Fruit fly (Drosophila melanogaster) whole organism, embryonic: ENCODE measurements around the gene Obp99b.
A peak's percentile ranks its signal among the peaks of the same experiment; 100 is the strongest.

Experiments
- Ada2b ChIP-seq: fragments of 200-800 bp; sonication (Bioruptor generic); IDR thresholded peaks from 2 replicates; pipeline ENCODE4 v1.3.6; 2022; ENCODE audit warnings: missing biosample characterization, missing genetic modification characterization
- BtbVII ChIP-seq: fragments of 200-800 bp; sonication (Bioruptor generic); optimal IDR thresholded peaks from 3 replicates; lab custom pipeline; 2017; ENCODE audit warnings: missing biosample characterization, mild to moderate bottlenecking, missing genetic modification characterization
- C15 ChIP-seq: fragments of 200-800 bp; sonication (Bioruptor generic); IDR thresholded peaks from 3 replicates; pipeline ENCODE4 v1.3.6; 2022; ENCODE audit warnings: missing biosample characterization, missing genetic modification characterization
- CG10543 ChIP-seq: fragments of 200-800 bp; sonication (Bioruptor generic); optimal IDR thresholded peaks from 3 replicates; lab custom pipeline; 2017; ENCODE audit warnings: missing biosample characterization, mild to moderate bottlenecking, missing genetic modification characterization, moderate library complexity
- CG12391 ChIP-seq: fragments of 200-800 bp; sonication (Bioruptor generic); optimal IDR thresholded peaks from 3 replicates; lab custom pipeline; 2018; ENCODE audit warnings: missing biosample characterization, mild to moderate bottlenecking, missing genetic modification characterization, moderate library complexity
- CG12942 ChIP-seq: fragments of 200-800 bp; sonication (Bioruptor generic); optimal IDR thresholded peaks from 3 replicates; lab custom pipeline; 2016; ENCODE audit warnings: missing biosample characterization, missing genetic modification characterization
- CG14860 ChIP-seq: fragments of 200-800 bp; sonication (Bioruptor generic); IDR thresholded peaks from 3 replicates; pipeline ENCODE4 v1.3.6; 2022; ENCODE audit warnings: missing biosample characterization, missing genetic modification characterization; ENCODE audit not compliant: partially characterized antibody
- CG15011 ChIP-seq: fragments of 200-800 bp; sonication (Bioruptor generic); optimal IDR thresholded peaks from 3 replicates; lab custom pipeline; 2018; ENCODE audit warnings: missing biosample characterization, mild to moderate bottlenecking, missing genetic modification characterization
- CG17612 ChIP-seq: fragments of 200-800 bp; sonication (Bioruptor generic); IDR thresholded peaks from 2 replicates; pipeline ENCODE4 v1.3.6; 2022; ENCODE audit warnings: missing biosample characterization, missing genetic modification characterization
- CG2199 ChIP-seq: fragments of 200-800 bp; sonication (Bioruptor generic); IDR thresholded peaks from 3 replicates; pipeline ENCODE4 v1.3.6; 2022; ENCODE audit warnings: missing biosample characterization, missing genetic modification characterization
- CG30403 ChIP-seq: fragments of 200-800 bp; sonication (Bioruptor generic); optimal IDR thresholded peaks from 3 replicates; lab custom pipeline; 2016; ENCODE audit warnings: missing biosample characterization, missing genetic modification characterization
- CG34422 ChIP-seq: fragments of 200-800 bp; sonication (Bioruptor generic); IDR thresholded peaks from 3 replicates; pipeline ENCODE4 v1.3.6; 2022; ENCODE audit warnings: missing biosample characterization, missing genetic modification characterization
- CG3847 ChIP-seq: fragments of 200-800 bp; sonication (Bioruptor generic); IDR thresholded peaks from 2 replicates; pipeline ENCODE4 v1.3.6; 2022; ENCODE audit warnings: missing biosample characterization, missing genetic modification characterization
- CG42726 ChIP-seq: fragments of 200-800 bp; sonication (Bioruptor generic); IDR thresholded peaks from 2 replicates; pipeline ENCODE4 v1.3.6; 2022; ENCODE audit warnings: missing biosample characterization, missing genetic modification characterization; ENCODE audit not compliant: partially characterized antibody
- CG4282 ChIP-seq: fragments of 200-800 bp; sonication (Bioruptor generic); optimal IDR thresholded peaks from 2 replicates; lab custom pipeline; 2016; ENCODE audit warnings: missing biosample characterization, missing genetic modification characterization
- CG4360 ChIP-seq: fragments of 200-800 bp; sonication (Bioruptor generic); IDR thresholded peaks from 2 replicates; pipeline ENCODE4 v1.3.6; 2022; ENCODE audit warnings: missing biosample characterization, missing genetic modification characterization
- CG4730 ChIP-seq: fragments of 200-800 bp; sonication (Bioruptor generic); IDR thresholded peaks from 2 replicates; pipeline ENCODE4 v1.3.6; 2022; ENCODE audit warnings: missing biosample characterization, missing genetic modification characterization
- CG7372 ChIP-seq: fragments of 200-800 bp; sonication (Bioruptor generic); IDR thresholded peaks from 2 replicates; pipeline ENCODE4 v1.3.6; 2022; ENCODE audit warnings: missing biosample characterization, missing genetic modification characterization
- CG8281 ChIP-seq: fragments of 200-800 bp; sonication (Bioruptor generic); optimal IDR thresholded peaks from 2 replicates; lab custom pipeline; 2018; ENCODE audit warnings: missing biosample characterization, mild to moderate bottlenecking, missing genetic modification characterization, moderate library complexity
- Dbx ChIP-seq: fragments of 200-800 bp; sonication (Bioruptor generic); IDR thresholded peaks from 3 replicates; pipeline ENCODE4 v1.3.6; 2022; ENCODE audit warnings: missing biosample characterization, missing genetic modification characterization
- Dfd ChIP-seq, 2 experiments: fragments of >200 bp; optimal IDR thresholded peaks; 2 replicates each; lab custom pipeline; 2017; ENCODE audit warnings: missing biosample characterization in 2 of 2, missing genetic modification characterization in 2 of 2
- ERR ChIP-seq: fragments of 200-800 bp; sonication (Bioruptor generic); optimal IDR thresholded peaks from 2 replicates; lab custom pipeline; 2016; ENCODE audit warnings: missing biosample characterization, missing genetic modification characterization
- HLH4C ChIP-seq: fragments of 200-800 bp; sonication (Bioruptor generic); IDR thresholded peaks from 3 replicates; pipeline ENCODE4 v1.3.6; 2022; ENCODE audit warnings: missing biosample characterization, missing genetic modification characterization; ENCODE audit not compliant: partially characterized antibody
- HmgZ ChIP-seq: fragments of 200-800 bp; sonication (Bioruptor generic); optimal IDR thresholded peaks from 2 replicates; lab custom pipeline; 2018; ENCODE audit warnings: missing biosample characterization, mild to moderate bottlenecking, missing genetic modification characterization
- Kr ChIP-seq: fragments of 200-800 bp; sonication (Bioruptor generic); optimal IDR thresholded peaks from 2 replicates; lab custom pipeline; 2017; ENCODE audit warnings: missing biosample characterization, mild to moderate bottlenecking, missing genetic modification characterization
- Lim3 ChIP-seq: fragments of 200-800 bp; sonication (Bioruptor generic); IDR thresholded peaks from 2 replicates; pipeline ENCODE4 v1.3.6; 2022; ENCODE audit warnings: missing biosample characterization, missing genetic modification characterization
- MBD-R2 ChIP-seq: fragments of 200-800 bp; sonication (Bioruptor generic); IDR thresholded peaks from 2 replicates; pipeline ENCODE4 v1.3.6; 2022; ENCODE audit warnings: missing biosample characterization, missing genetic modification characterization
- Six4 ChIP-seq: fragments of 200-800 bp; sonication (Bioruptor generic); optimal IDR thresholded peaks from 2 replicates; lab custom pipeline; 2016; ENCODE audit warnings: missing biosample characterization, missing genetic modification characterization
- al ChIP-seq: fragments of 200-800 bp; sonication (Bioruptor generic); IDR thresholded peaks from 2 replicates; pipeline ENCODE4 v1.3.6; 2022; ENCODE audit warnings: missing biosample characterization, missing genetic modification characterization
- btn ChIP-seq: fragments of 200-800 bp; sonication (Bioruptor generic); optimal IDR thresholded peaks from 2 replicates; lab custom pipeline; 2016; ENCODE audit warnings: missing biosample characterization, missing genetic modification characterization
- crp ChIP-seq, 2 experiments: fragments of 200-800 bp; sonication (Bioruptor generic); optimal IDR thresholded peaks; 2 replicates in 1 of 2; 3 replicates in 1 of 2; lab custom pipeline; 2017; ENCODE audit warnings: missing biosample characterization in 2 of 2, missing genetic modification characterization in 2 of 2, mild to moderate bottlenecking in 1 of 2, moderate library complexity in 1 of 2
- fd102C ChIP-seq: fragments of 200-800 bp; sonication (Bioruptor generic); optimal IDR thresholded peaks from 2 replicates; lab custom pipeline; 2018; ENCODE audit warnings: missing biosample characterization, mild to moderate bottlenecking, missing genetic modification characterization, moderate library complexity
- fd3F ChIP-seq: fragments of 200-800 bp; sonication (Bioruptor generic); optimal IDR thresholded peaks from 2 replicates; lab custom pipeline; 2018; ENCODE audit warnings: missing biosample characterization, mild to moderate bottlenecking, missing genetic modification characterization, moderate library complexity
- fu2 ChIP-seq: fragments of 200-800 bp; sonication (Bioruptor generic); optimal IDR thresholded peaks from 2 replicates; lab custom pipeline; 2016; ENCODE audit warnings: missing biosample characterization, missing genetic modification characterization
- gce ChIP-seq: fragments of 200-800 bp; sonication (Bioruptor generic); IDR thresholded peaks from 3 replicates; pipeline ENCODE4 v1.3.6; 2022; ENCODE audit warnings: missing biosample characterization, missing genetic modification characterization
- gfzf ChIP-seq: fragments of 200-800 bp; sonication (Bioruptor generic); optimal IDR thresholded peaks from 2 replicates; lab custom pipeline; 2016; ENCODE audit warnings: missing biosample characterization, mild to moderate bottlenecking, missing genetic modification characterization, moderate library complexity
- ind ChIP-seq: fragments of 200-800 bp; sonication (Bioruptor generic); optimal IDR thresholded peaks from 3 replicates; lab custom pipeline; 2016; ENCODE audit warnings: missing biosample characterization, missing genetic modification characterization
- jing ChIP-seq: fragments of 200-800 bp; sonication (Bioruptor generic); optimal IDR thresholded peaks from 2 replicates; lab custom pipeline; 2018; ENCODE audit warnings: missing biosample characterization, mild to moderate bottlenecking, missing genetic modification characterization
- jumu ChIP-seq: fragments of 200-800 bp; sonication (Bioruptor generic); optimal IDR thresholded peaks from 3 replicates; lab custom pipeline; 2016; ENCODE audit warnings: missing biosample characterization, missing genetic modification characterization
- kah ChIP-seq: fragments of 200-800 bp; sonication (Bioruptor generic); optimal IDR thresholded peaks from 2 replicates; lab custom pipeline; 2018; ENCODE audit warnings: missing biosample characterization, mild to moderate bottlenecking, missing genetic modification characterization
- mam ChIP-seq: fragments of 200-800 bp; sonication (Bioruptor generic); optimal IDR thresholded peaks from 3 replicates; lab custom pipeline; 2016; ENCODE audit warnings: missing biosample characterization, missing genetic modification characterization
- pita ChIP-seq: fragments of 200-800 bp; sonication (Bioruptor generic); optimal IDR thresholded peaks from 2 replicates; lab custom pipeline; 2017; ENCODE audit warnings: missing biosample characterization, mild to moderate bottlenecking, missing genetic modification characterization
- pnt ChIP-seq: fragments of 200-800 bp; sonication (Bioruptor generic); optimal IDR thresholded peaks from 3 replicates; lab custom pipeline; 2016; ENCODE audit warnings: missing biosample characterization, missing genetic modification characterization
- repo ChIP-seq: fragments of 200-800 bp; sonication (Bioruptor generic); optimal IDR thresholded peaks from 2 replicates; lab custom pipeline; 2016; ENCODE audit warnings: missing biosample characterization, missing genetic modification characterization
- run ChIP-seq: fragments of 200-800 bp; sonication (Bioruptor generic); optimal IDR thresholded peaks from 3 replicates; lab custom pipeline; 2018; ENCODE audit warnings: missing biosample characterization, mild to moderate bottlenecking, missing genetic modification characterization
- sim ChIP-seq: fragments of 200-800 bp; sonication (Bioruptor generic); IDR thresholded peaks from 2 replicates; pipeline ENCODE4 v1.3.6; 2022; ENCODE audit warnings: missing biosample characterization, missing genetic modification characterization
- sima ChIP-seq: fragments of 200-800 bp; sonication (Bioruptor generic); optimal IDR thresholded peaks from 2 replicates; lab custom pipeline; 2016; ENCODE audit warnings: missing biosample characterization, missing genetic modification characterization
- sr ChIP-seq: fragments of 200-800 bp; sonication (Bioruptor generic); IDR thresholded peaks from 3 replicates; pipeline ENCODE4 v1.3.6; 2022; ENCODE audit warnings: missing biosample characterization, missing genetic modification characterization
- tll ChIP-seq, 2 experiments: fragments of 200-800 bp in 1 of 2; fragments of >200 bp in 1 of 2; sonication (Bioruptor generic) in 1 of 2; optimal IDR thresholded peaks; 2 replicates each; lab custom pipeline; 2017 to 2019; ENCODE audit warnings: missing biosample characterization in 2 of 2, missing genetic modification characterization in 2 of 2, mild to moderate bottlenecking in 1 of 2, moderate library complexity in 1 of 2
- tup ChIP-seq: fragments of 200-800 bp; sonication (Bioruptor generic); optimal IDR thresholded peaks from 2 replicates; lab custom pipeline; 2016; ENCODE audit warnings: missing biosample characterization, mild to moderate bottlenecking, missing genetic modification characterization, moderate library complexity
- usp ChIP-seq: fragments of >200 bp; optimal IDR thresholded peaks from 2 replicates; lab custom pipeline; 2017; ENCODE audit warnings: missing biosample characterization, missing genetic modification characterization
- wek ChIP-seq: fragments of 200-800 bp; sonication (Bioruptor generic); optimal IDR thresholded peaks from 3 replicates; lab custom pipeline; 2018; ENCODE audit warnings: missing biosample characterization, mild to moderate bottlenecking, missing genetic modification characterization, moderate library complexity
- yki ChIP-seq: fragments of >200 bp; optimal IDR thresholded peaks from 3 replicates; lab custom pipeline; 2018

Gene Obp99b

DNA sequence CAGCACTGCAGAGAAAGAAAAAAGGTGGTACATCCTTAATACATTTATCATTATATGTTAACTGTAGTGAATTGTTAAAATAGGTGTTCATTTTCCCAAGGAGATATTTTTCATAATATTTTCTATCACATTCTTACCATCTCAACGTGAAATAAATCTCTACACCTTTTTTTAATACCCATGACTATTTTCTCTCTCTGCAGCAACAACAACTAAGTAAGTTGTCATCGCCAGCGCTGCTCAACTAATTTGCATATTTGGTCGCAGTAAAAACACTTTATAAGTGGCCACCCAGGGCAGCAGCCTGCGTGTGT lies 26.2 kb downstream of the Obp99b start (continued):
- TF ChIP-seq usp (GFP tag; lab: Kevin White, UChicago) (no peak), sr (GFP tag; lab: Robert Waterston, UW) (no peak), sima (GFP tag; lab: Kevin White, UChicago) (no peak), CG7372 (GFP tag; lab: Robert Waterston, UW) (no peak), CG12391 (tag; lab: Kevin White, UChicago) (peak; percentile 61), CG17612 (GFP tag; lab: Robert Waterston, UW) (no peak), CG4282 (GFP tag; lab: Kevin White, UChicago) (no peak), tup (GFP tag; lab: Kevin White, UChicago) (no peak), jumu (GFP tag; lab: Kevin White, UChicago) (no peak), pita (GFP tag; lab: Kevin White, UChicago) (no peak), crp (GFP tag; optimal IDR thresholded peaks at IDR 0.05; lab: Kevin White, UChicago) (no peak), mam (GFP tag; lab: Kevin White, UChicago) (no peak), CG14860 (no peak), ERR (GFP tag; lab: Kevin White, UChicago) (no peak), CG4360 (GFP tag; lab: Robert Waterston, UW) (peak; percentile 56; the same call in 1 of the 2 replicates), BtbVII (no peak), CG8281 (tag; lab: Kevin White, UChicago) (peak; percentile 32), fd102C (GFP tag; lab: Kevin White, UChicago) (no peak), HLH4C (no peak), Dbx (GFP tag; lab: Robert Waterston, UW) (no peak), CG42726 (no peak), HmgZ (tag; lab: Kevin White, UChicago) (no peak), C15 (GFP tag; lab: Robert Waterston, UW) (no peak), Ada2b (peak; percentile 58), pnt (GFP tag; lab: Kevin White, UChicago) (no peak), repo (GFP tag; lab: Kevin White, UChicago) (no peak), tll (GFP tag; optimal IDR thresholded peaks at IDR 0.05; lab: Kevin White, UChicago) (no peak), sim (GFP tag; lab: Robert Waterston, UW) (0 out of 2 replicates have a peak, but pooled peaks have one; percentile 44), CG12942 (GFP tag; lab: Kevin White, UChicago) (peak; percentile 4), fu2 (GFP tag; lab: Kevin White, UChicago) (no peak), CG34422 (GFP tag; lab: Robert Waterston, UW) (no peak), CG10543 (no peak), Six4 (GFP tag; lab: Kevin White, UChicago) (peak; percentile 7), ind (GFP tag; lab: Kevin White, UChicago) (peak; percentile 19), CG2199 (no peak), Kr (GFP tag; lab: Kevin White, UChicago) (no peak), kah (GFP tag; lab: Kevin White, UChicago) (no peak), CG30403 (GFP tag; lab: Kevin White, UChicago) (peak; percentile 50), jing (GFP tag; lab: Kevin White, UChicago) (no peak), Lim3 (no peak), MBD-R2 (GFP tag; lab: Robert Waterston, UW) (no peak), CG3847 (GFP tag; lab: Robert Waterston, UW) (0 out of 2 replicates have a peak, but pooled peaks have one; percentile 20), yki (lab: Kevin White, UChicago) (no peak), Dfd (GFP tag; optimal IDR thresholded peaks at IDR 0.05; lab: Kevin White, UChicago) (no peak), CG15011 (GFP tag; lab: Kevin White, UChicago) (no peak), gfzf (GFP tag; lab: Kevin White, UChicago) (no peak), al (GFP tag; lab: Robert Waterston, UW) (no peak), wek (GFP tag; lab: Kevin White, UChicago) (no peak), btn (GFP tag; lab: Kevin White, UChicago) (no peak), fd3F (GFP tag; lab: Kevin White, UChicago) (no peak), run (tag; lab: Kevin White, UChicago) (no peak), gce (GFP tag; lab: Robert Waterston, UW) (no peak), CG4730 (GFP tag; lab: Robert Waterston, UW) (no peak)
